Fruit fly (Drosophila melanogaster) whole organism, prepupa: ENCODE measurements around the gene CG32112.

Experiments used
- Blimp-1 ChIP-seq: fragments of 200-800 bp; sonication (Bioruptor generic); optimal IDR thresholded peaks from 3 replicates; lab custom pipeline; 2017; ENCODE audit warnings: missing biosample characterization, missing genetic modification characterization, mild to moderate bottlenecking, moderate library complexity, missing genetic modification reagents
- CG34406 ChIP-seq: fragments of 200-800 bp; sonication (Bioruptor generic); optimal IDR thresholded peaks from 3 replicates; lab custom pipeline; 2016; ENCODE audit warnings: missing biosample characterization, missing genetic modification characterization
- Hr39 ChIP-seq: fragments of 200-800 bp; sonication (Bioruptor generic); optimal IDR thresholded peaks from 2 replicates; lab custom pipeline; 2016; ENCODE audit warnings: missing biosample characterization, missing genetic modification characterization
- Sox102F ChIP-seq: fragments of 200-800 bp; sonication (Bioruptor generic); optimal IDR thresholded peaks from 2 replicates; lab custom pipeline; 2016; ENCODE audit warnings: missing biosample characterization, mild to moderate bottlenecking, missing genetic modification characterization
- eg ChIP-seq: fragments of 200-800 bp; sonication (Bioruptor generic); IDR thresholded peaks from 3 replicates; pipeline ENCODE4 v1.3.6; 2022; ENCODE audit warnings: missing biosample characterization, missing genetic modification characterization
- fd59A ChIP-seq: fragments of 200-800 bp; sonication (Bioruptor generic); optimal IDR thresholded peaks from 2 replicates; lab custom pipeline; 2017; ENCODE audit warnings: missing biosample characterization, mild to moderate bottlenecking, missing genetic modification characterization, missing genetic modification reagents
- ss ChIP-seq, 2 experiments: fragments of 200-800 bp; sonication (Bioruptor generic); optimal IDR thresholded peaks; 2 replicates in 1 of 2; 3 replicates in 1 of 2; lab custom pipeline; 2017 to 2018; ENCODE audit warnings: mild to moderate bottlenecking in 2 of 2, missing biosample characterization in 2 of 2, missing genetic modification characterization in 2 of 2, moderate library complexity in 1 of 2
- topi ChIP-seq: fragments of 200-800 bp; sonication (Bioruptor generic); optimal IDR thresholded peaks from 3 replicates; lab custom pipeline; 2016; ENCODE audit warnings: missing biosample characterization, missing genetic modification characterization

DNA sequence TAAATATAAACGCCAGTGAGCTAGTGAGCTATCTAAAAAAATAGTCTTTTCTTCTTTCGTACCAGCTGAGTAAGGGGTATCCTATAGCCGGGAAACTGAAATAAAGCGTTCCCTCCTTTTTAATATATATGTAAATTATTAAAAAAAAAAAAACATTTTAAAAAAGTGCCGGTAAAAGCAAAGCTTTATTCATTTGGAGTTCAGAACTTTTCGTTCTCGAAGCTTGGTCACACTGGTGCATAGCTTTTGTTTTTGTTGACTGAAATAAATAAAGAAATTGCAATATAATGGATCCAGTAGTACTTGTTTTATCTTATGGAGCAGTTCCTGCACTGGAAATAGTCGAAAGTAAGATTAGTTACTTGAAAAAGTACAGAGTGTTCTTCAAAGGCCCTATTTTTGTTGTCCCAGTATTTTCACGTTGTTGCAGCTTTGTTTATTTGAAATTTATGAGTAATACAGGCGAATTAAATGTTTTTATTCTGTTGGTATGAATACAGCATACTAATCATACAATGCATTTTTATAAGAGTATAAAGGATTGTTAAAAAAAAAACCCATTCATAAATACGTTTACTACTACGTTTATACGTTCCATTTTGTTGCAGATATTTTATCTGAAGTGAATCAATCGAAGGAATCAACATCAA, 3.7 kb downstream of the CG32112 start, which contains the start of gene CG32109:
- TF ChIP-seq Hr39 (GFP tag; lab: Kevin White, UChicago) (no peak), Blimp-1 (no peak), topi (GFP tag; lab: Kevin White, UChicago) (no peak), eg (GFP tag; lab: Robert Waterston, UW) (no peak), ss (GFP tag; optimal IDR thresholded peaks at IDR 0.05; lab: Kevin White, UChicago) (no peak), CG34406 (GFP tag; lab: Kevin White, UChicago) (no peak), Sox102F (no peak), fd59A (GFP tag; lab: Kevin White, UChicago) (no peak)
